Fruit fly (Drosophila melanogaster): ENCODE measurements around the gene Las.

The Las gene

dm6 chr3L:20471499-20472313, 39.5 kb upstream of the Las start (continued):
- 0 out of 3 replicates have a peak, but pooled peaks have one; percentile 56 for TF ChIP-seq otp (GFP tag; IDR thresholded peaks at IDR 0.05)
- no peak for TF ChIP-seq dan (GFP tag; IDR thresholded peaks at IDR 0.05)
- TF ChIP-seq ara (GFP tag; IDR thresholded peaks at IDR 0.05), result peak; percentile 31; the same call in 1 of the 2 replicates
- TF ChIP-seq tgo (GFP tag; IDR thresholded peaks at IDR 0.05), result no peak
- peak; percentile 34 for TF ChIP-seq gsb-n (tag; optimal IDR thresholded peaks at IDR 0.05)
- no peak for TF ChIP-seq CG8478 (optimal IDR thresholded peaks at IDR 0.05)
- peak; percentile 58 for TF ChIP-seq CG13424 (tag; optimal IDR thresholded peaks at IDR 0.05)
- no peak for TF ChIP-seq vnd (GFP tag; IDR thresholded peaks at IDR 0.05; ENCODE audit: partially characterized antibody)
- TF ChIP-seq H2.0 (GFP tag; IDR thresholded peaks at IDR 0.05), result no peak
- TF ChIP-seq chn (GFP tag; optimal IDR thresholded peaks at IDR 0.05), result no peak
- peak; percentile 69 for TF ChIP-seq CG1233 (GFP tag; optimal IDR thresholded peaks at IDR 0.05)
- TF ChIP-seq CG6813 (GFP tag; optimal IDR thresholded peaks at IDR 0.05), result peak; percentile 73
- TF ChIP-seq gfzf (GFP tag; optimal IDR thresholded peaks at IDR 0.05), result no peak
- peak; percentile 27 for TF ChIP-seq CG30431 (GFP tag; optimal IDR thresholded peaks at IDR 0.05)
- no peak for TF ChIP-seq CG15269 (tag; optimal IDR thresholded peaks at IDR 0.05)
- no peak for TF ChIP-seq ase (GFP tag; IDR thresholded peaks at IDR 0.05)
- TF ChIP-seq Camta (GFP tag; optimal IDR thresholded peaks at IDR 0.05), result peak; percentile 51
- no peak for TF ChIP-seq inv (GFP tag; IDR thresholded peaks at IDR 0.05; ENCODE audit: partially characterized antibody)
- peak; percentile 60 for TF ChIP-seq ems (GFP tag; optimal IDR thresholded peaks at IDR 0.05)
- TF ChIP-seq Meics (GFP tag; optimal IDR thresholded peaks at IDR 0.05), result peak; percentile 83
- TF ChIP-seq CG15696 (tag; optimal IDR thresholded peaks at IDR 0.05), result peak; percentile 71
- peak; percentile 46 for TF ChIP-seq CG18764 (GFP tag; optimal IDR thresholded peaks at IDR 0.05)
- TF ChIP-seq CG12769 (tag; optimal IDR thresholded peaks at IDR 0.05), result peak; percentile 86
- TF ChIP-seq CG4707 (GFP tag; optimal IDR thresholded peaks at IDR 0.05), result peak; percentile 58
- peak; percentile 27 for TF ChIP-seq mam (GFP tag; optimal IDR thresholded peaks at IDR 0.05)
- no peak for TF ChIP-seq CG14860 (GFP tag; IDR thresholded peaks at IDR 0.05; ENCODE audit: partially characterized antibody)
- TF ChIP-seq CG11247 (GFP tag; IDR thresholded peaks at IDR 0.05), result no peak
- peak; percentile 61 for TF ChIP-seq Side (GFP tag; optimal IDR thresholded peaks at IDR 0.05)
- TF ChIP-seq bowl (GFP tag; IDR thresholded peaks at IDR 0.05), result 0 out of 2 replicates have a peak, but pooled peaks have one; percentile 22
- TF ChIP-seq Adf1 (GFP tag; IDR thresholded peaks at IDR 0.05), result no peak
- TF ChIP-seq CG14050 (GFP tag; IDR thresholded peaks at IDR 0.05), result no peak
- TF ChIP-seq Atf-2 (GFP tag; optimal IDR thresholded peaks at IDR 0.05), result peak; percentile 39
- TF ChIP-seq CG31388 (GFP tag; optimal IDR thresholded peaks at IDR 0.05), result no peak
- TF ChIP-seq CG11695 (GFP tag; IDR thresholded peaks at IDR 0.05), result peak; percentile 49; the same call in 2 of the 3 replicates
- TF ChIP-seq CG14965 (GFP tag; optimal IDR thresholded peaks at IDR 0.05; ENCODE audit: borderline replicate concordance), result peak; percentile 29
- TF ChIP-seq ssp (GFP tag; IDR thresholded peaks at IDR 0.05), result no peak
- no peak for TF ChIP-seq CG34224 (GFP tag; IDR thresholded peaks at IDR 0.05; ENCODE audit: partially characterized antibody)
- TF ChIP-seq CG16863 (GFP tag; optimal IDR thresholded peaks at IDR 0.05), result peak; percentile 74
- TF ChIP-seq CG17186 (GFP tag; optimal IDR thresholded peaks at IDR 0.05), result no peak
- peak; percentile 79 for TF ChIP-seq fd102C (GFP tag; optimal IDR thresholded peaks at IDR 0.05)
- TF ChIP-seq CG8765 (GFP tag; IDR thresholded peaks at IDR 0.05), result no peak
- TF ChIP-seq Rx (GFP tag; IDR thresholded peaks at IDR 0.05), result no peak
- TF ChIP-seq Fer1 (GFP tag; optimal IDR thresholded peaks at IDR 0.05), result no peak
- peak; percentile 22 for TF ChIP-seq lilli (GFP tag; optimal IDR thresholded peaks at IDR 0.05)
- TF ChIP-seq CG9215 (GFP tag; IDR thresholded peaks at IDR 0.05), result no peak
- peak; percentile 49 for TF ChIP-seq Hsf (GFP tag; optimal IDR thresholded peaks at IDR 0.05)
- peak; percentile 50 for TF ChIP-seq p53 (GFP tag; optimal IDR thresholded peaks at IDR 0.05)
- TF ChIP-seq CG15514 (GFP tag; optimal IDR thresholded peaks at IDR 0.05), result no peak
- peak; percentile 13 for TF ChIP-seq CG3838 (GFP tag; optimal IDR thresholded peaks at IDR 0.05)
- no peak for TF ChIP-seq CG6654 (GFP tag; optimal IDR thresholded peaks at IDR 0.05)

All from whole organism, embryonic.